Fruit fly (Drosophila melanogaster): ENCODE measurements around the gene Set2.

- TF ChIP-seq CG8478 (optimal IDR thresholded peaks at IDR 0.05): no peak
- TF ChIP-seq CTCF (optimal IDR thresholded peaks at IDR 0.05): no peak
These were observed 42.7 kb upstream of the Set2 start, which contains the start of gene CG1640 for dm6 chrX:13370306-13370705.

Data from S2 (cell line).